Worm (Caenorhabditis elegans) whole organism, midembryonic: ENCODE measurements around the gene F20D12.7.

Experiments
- T22C8.4 ChIP-seq: fragments of 200-800 bp; sonication (Bioruptor generic); IDR thresholded peaks from 2 replicates; pipeline ENCODE4 v1.3.6; 2022; ENCODE audit warnings: missing genetic modification characterization, missing compliant biosample characterization
- cog-1 ChIP-seq: sonication (generic microtip); optimal IDR thresholded peaks from 2 replicates; lab custom pipeline; 2016; ENCODE audit warnings: missing genetic modification characterization, missing compliant biosample characterization
- flt-1 ChIP-seq: fragments of 200-800 bp; sonication (Bioruptor generic); IDR thresholded peaks from 2 replicates; pipeline ENCODE4 v1.3.6; 2022; ENCODE audit warnings: missing genetic modification characterization, missing compliant biosample characterization
- klf-2 ChIP-seq: fragments of 200-800 bp; sonication (Bioruptor generic); conservative IDR thresholded peaks from 2 replicates; pipeline ENCODE4 v1.3.6; 2022; ENCODE audit warnings: missing genetic modification reagents, missing genetic modification characterization, missing compliant biosample characterization
- med-1 ChIP-seq: sonication (generic microtip); optimal IDR thresholded peaks from 2 replicates; lab custom pipeline; 2017; ENCODE audit warnings: missing genetic modification characterization, mild to moderate bottlenecking, missing compliant biosample characterization, antibody characterized with exemption, missing genetic modification reagents; ENCODE audit not compliant: insufficient read depth
- ref-1 ChIP-seq: fragments of 200-800 bp; sonication (Bioruptor generic); conservative IDR thresholded peaks from 2 replicates; pipeline ENCODE4 v1.3.6; 2022; ENCODE audit warnings: missing genetic modification reagents, missing genetic modification characterization, missing compliant biosample characterization
- tab-1 ChIP-seq: fragments of 200-800 bp; sonication (Bioruptor generic); IDR thresholded peaks from 2 replicates; pipeline ENCODE4 v1.3.6; 2022; ENCODE audit warnings: missing genetic modification characterization, missing compliant biosample characterization
- ztf-23 ChIP-seq: fragments of 200-800 bp; sonication (Bioruptor generic); IDR thresholded peaks from 2 replicates; pipeline ENCODE4 v1.3.6; 2022; ENCODE audit warnings: missing genetic modification reagents, missing genetic modification characterization, missing compliant biosample characterization
- ztf-29 ChIP-seq: fragments of 200-800 bp; sonication (Bioruptor generic); IDR thresholded peaks from 2 replicates; pipeline ENCODE4 v1.3.6; 2022; ENCODE audit warnings: missing genetic modification reagents, missing genetic modification characterization, missing compliant biosample characterization

The F20D12.7 gene

ce11 chrIV:7898489-7898888 lies 40.2 kb downstream of the F20D12.7 start:
- TF ChIP-seq med-1 (GFP tag; lab: Kevin White, UChicago) = no peak
- no peak for TF ChIP-seq ztf-23 (GFP tag; lab: Robert Waterston, UW)
- no peak for TF ChIP-seq flt-1 (GFP tag; lab: Robert Waterston, UW)
- TF ChIP-seq tab-1 (GFP tag; lab: Robert Waterston, UW) = no peak

- TF ChIP-seq flt-1 (GFP tag; lab: Robert Waterston, UW) = no peak
- no peak for TF ChIP-seq ref-1 (GFP tag; lab: Robert Waterston, UW)
- TF ChIP-seq klf-2 (GFP tag; lab: Robert Waterston, UW) = no peak
- TF ChIP-seq ztf-23 (GFP tag; lab: Robert Waterston, UW) = no peak
- no peak for TF ChIP-seq cog-1
- TF ChIP-seq ztf-29 (GFP tag; lab: Robert Waterston, UW) = no peak
- TF ChIP-seq T22C8.4 = no peak
- no peak for TF ChIP-seq med-1 (GFP tag; lab: Kevin White, UChicago)
- no peak for TF ChIP-seq tab-1 (GFP tag; lab: Robert Waterston, UW)
These were observed 40.8 kb downstream of the F20D12.7 start for ce11 chrIV:7897953-7898352.

- TF ChIP-seq med-1 (GFP tag; lab: Kevin White, UChicago) (no peak), flt-1 (GFP tag; lab: Robert Waterston, UW) (no peak), ztf-29 (GFP tag; lab: Robert Waterston, UW) (no peak), tab-1 (GFP tag; lab: Robert Waterston, UW) (no peak), T22C8.4 (no peak), ztf-23 (GFP tag; lab: Robert Waterston, UW) (no peak), ref-1 (GFP tag; lab: Robert Waterston, UW) (no peak), cog-1 (no peak), klf-2 (GFP tag; lab: Robert Waterston, UW) (no peak)
These were observed 41.3 kb downstream of the F20D12.7 start, which contains the start of gene ilys-4 for ce11 chrIV:7897443-7897842. Gene ilys-4 (minus strand): TSS chrIV:7897543.
